Fruit fly (Drosophila melanogaster): ENCODE results near the gene CG2082.
A peak's percentile ranks its signal among the peaks of the same experiment; 100 is the strongest.

Gene CG2082

DNA sequence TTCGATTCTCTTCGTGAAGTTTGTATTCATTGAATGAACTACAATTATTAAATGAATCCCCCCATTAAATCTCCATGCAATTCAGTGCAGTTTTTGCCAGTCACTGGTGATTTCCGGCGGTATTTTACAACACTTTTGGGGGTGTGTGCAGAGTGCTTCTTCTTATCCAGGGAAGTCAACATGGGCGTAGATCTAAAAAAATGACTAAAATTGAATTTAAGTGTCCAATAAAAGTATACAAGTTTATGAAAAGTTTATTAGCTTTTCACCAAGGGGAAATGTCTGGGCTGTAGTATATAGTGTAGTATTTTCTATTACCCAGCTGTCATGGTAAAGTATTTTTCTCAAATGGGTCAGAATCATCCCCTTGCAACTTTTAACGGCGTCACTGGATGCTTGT, 10.6 kb upstream of the CG2082 start, which contains the start of gene Hpf1 (continued):
- TF ChIP-seq CG3281 (GFP tag; optimal IDR thresholded peaks at IDR 0.05) (peak; percentile 99), sens-2 (GFP tag; IDR thresholded peaks at IDR 0.05) (peak; percentile 86), scrt (GFP tag; optimal IDR thresholded peaks at IDR 0.05) (peak; percentile 93), p53 (GFP tag; optimal IDR thresholded peaks at IDR 0.05) (peak; percentile 96), tup (GFP tag; optimal IDR thresholded peaks at IDR 0.05) (peak; percentile 96), CG17359 (tag; optimal IDR thresholded peaks at IDR 0.05) (peak; percentile 98), CG8388 (GFP tag; optimal IDR thresholded peaks at IDR 0.05) (peak; percentile 96), sim (GFP tag; IDR thresholded peaks at IDR 0.05) (peak; percentile 93), sisA (GFP tag; IDR thresholded peaks at IDR 0.05) (peak; percentile 98), CG4424 (GFP tag; optimal IDR thresholded peaks at IDR 0.05) (peak; percentile 98), CG15269 (tag; optimal IDR thresholded peaks at IDR 0.05) (peak; percentile 99), CG4730 (GFP tag; IDR thresholded peaks at IDR 0.05) (peak; percentile 96), CG14014 (GFP tag; IDR thresholded peaks at IDR 0.05) (peak; percentile 98), az2 (GFP tag; optimal IDR thresholded peaks at IDR 0.05) (peak; percentile 99), CkIIα-i1 (GFP tag; IDR thresholded peaks at IDR 0.05) (peak; percentile 81; the same call in 1 of the 2 replicates), CG10366 (GFP tag; IDR thresholded peaks at IDR 0.05) (peak; percentile 97), br (optimal IDR thresholded peaks at IDR 0.05) (no peak), gsb (GFP tag; IDR thresholded peaks at IDR 0.05) (peak; percentile 96), tna (GFP tag; IDR thresholded peaks at IDR 0.05; ENCODE audit: partially characterized antibody) (no peak), CG43689 (GFP tag; IDR thresholded peaks at IDR 0.05) (peak; percentile 94), CG11247 (GFP tag; IDR thresholded peaks at IDR 0.05) (peak; percentile 97), Dbx (GFP tag; IDR thresholded peaks at IDR 0.05) (peak; percentile 98), Antp (GFP tag; optimal IDR thresholded peaks at IDR 0.05) (peak; percentile 99), CG11398 (GFP tag; optimal IDR thresholded peaks at IDR 0.05) (peak; percentile 98), Doc3 (GFP tag; IDR thresholded peaks at IDR 0.05; ENCODE audit: partially characterized antibody) (no peak), dmrt99B (tag; optimal IDR thresholded peaks at IDR 0.05) (peak; percentile 98), CG1603 (tag; optimal IDR thresholded peaks at IDR 0.05) (peak; percentile 97), Vsx1 (GFP tag; optimal IDR thresholded peaks at IDR 0.05) (peak; percentile 94), Blimp-1 (GFP tag; optimal IDR thresholded peaks at IDR 0.05) (peak; percentile 95), Xbp1 (GFP tag; optimal IDR thresholded peaks at IDR 0.05) (peak; percentile 99), gce (GFP tag; IDR thresholded peaks at IDR 0.05) (peak; percentile 95), CG1529 (GFP tag; optimal IDR thresholded peaks at IDR 0.05) (peak; percentile 94), CG2889 (GFP tag; IDR thresholded peaks at IDR 0.05) (peak; percentile 96), pzg (GFP tag; optimal IDR thresholded peaks at IDR 0.05) (peak; percentile 64), CG15514 (GFP tag; optimal IDR thresholded peaks at IDR 0.05) (peak; percentile 94), CG30020 (tag; optimal IDR thresholded peaks at IDR 0.05) (peak; percentile 85), Dip3 (GFP tag; optimal IDR thresholded peaks at IDR 0.05) (peak; percentile 99), inv (GFP tag; IDR thresholded peaks at IDR 0.05; ENCODE audit: partially characterized antibody) (no peak), ind (GFP tag; optimal IDR thresholded peaks at IDR 0.05) (peak; percentile 99), peb (GFP tag; IDR thresholded peaks at IDR 0.05) (peak; percentile 96), MBD-R2 (GFP tag; IDR thresholded peaks at IDR 0.05) (peak; percentile 99), Lim3 (GFP tag; IDR thresholded peaks at IDR 0.05) (peak; percentile 85), Lpt (GFP tag; optimal IDR thresholded peaks at IDR 0.05) (no peak), pros (GFP tag; optimal IDR thresholded peaks at IDR 0.05) (peak; percentile 30), her (GFP tag; optimal IDR thresholded peaks at IDR 0.05) (peak; percentile 96), CG11696 (GFP tag; IDR thresholded peaks at IDR 0.05) (peak; percentile 90), Dek (tag; optimal IDR thresholded peaks at IDR 0.05) (peak; percentile 97), CG12942 (GFP tag; optimal IDR thresholded peaks at IDR 0.05) (peak; percentile 97), tll (GFP tag; optimal IDR thresholded peaks at IDR 0.05) (peak; percentile 24 to 91), fru (optimal IDR thresholded peaks at IDR 0.05) (no peak), CG14441 (GFP tag; IDR thresholded peaks at IDR 0.05) (peak; percentile 99), CG1792 (GFP tag; optimal IDR thresholded peaks at IDR 0.05) (peak; percentile 97)

Data from whole organism, embryonic.